Worm (Caenorhabditis elegans) whole organism, L1 larva: Measurements from ENCODE around the gene rgs-7.

Source experiments
- C04F5.9 ChIP-seq: sonication (generic microtip); optimal IDR thresholded peaks from 2 replicates; lab custom pipeline; 2016; ENCODE audit warnings: missing genetic modification characterization, missing compliant biosample characterization
- F16B12.6 ChIP-seq: fragments of 150-350 bp; optimal IDR thresholded peaks from 2 replicates; lab custom pipeline; 2014; ENCODE audit warnings: missing biosample characterization, missing genetic modification characterization
- Y116A8C.19 ChIP-seq: sonication (generic microtip); optimal IDR thresholded peaks from 2 replicates; lab custom pipeline; 2016; ENCODE audit warnings: missing compliant biosample characterization, missing genetic modification characterization, borderline replicate concordance
- aha-1 ChIP-seq: fragments of 150-350 bp; optimal IDR thresholded peaks from 2 replicates; lab custom pipeline; 2014; ENCODE audit warnings: missing biosample characterization, missing genetic modification characterization
- alr-1 ChIP-seq: fragments of 200-800 bp; sonication (Bioruptor generic); optimal IDR thresholded peaks from 2 replicates; lab custom pipeline; 2018; ENCODE audit warnings: borderline replicate concordance, mild to moderate bottlenecking, missing genetic modification characterization, missing compliant biosample characterization
- ama-1 ChIP-seq: fragments of 150-350 bp; optimal IDR thresholded peaks from 2 replicates; lab custom pipeline; 2014
- blmp-1 ChIP-seq: fragments of 150-350 bp; optimal IDR thresholded peaks from 2 replicates; lab custom pipeline; 2014; ENCODE audit warnings: missing biosample characterization, missing genetic modification characterization
- ceh-63 ChIP-seq: fragments of 200-800 bp; sonication (Bioruptor generic); optimal IDR thresholded peaks from 2 replicates; lab custom pipeline; 2018; ENCODE audit warnings: mild to moderate bottlenecking, missing genetic modification characterization, missing compliant biosample characterization
- ceh-8 ChIP-seq: fragments of 200-800 bp; sonication (Bioruptor generic); optimal IDR thresholded peaks from 2 replicates; lab custom pipeline; 2018; ENCODE audit warnings: mild to moderate bottlenecking, missing genetic modification characterization, moderate library complexity, missing compliant biosample characterization
- ceh-82 ChIP-seq, 3 experiments: fragments of 150-350 bp in 1 of 3; sonication (generic microtip) in 2 of 3; optimal IDR thresholded peaks; 2 replicates each; lab custom pipeline; 2014 to 2017; ENCODE audit warnings: missing biosample characterization in 3 of 3, missing genetic modification characterization in 3 of 3
- ceh-88 ChIP-seq: fragments of 200-800 bp; sonication (Bioruptor generic); IDR thresholded peaks from 2 replicates; pipeline ENCODE4 v1.3.6; 2022; ENCODE audit warnings: missing genetic modification characterization, missing compliant biosample characterization
- efl-1 ChIP-seq, 4 experiments: fragments of 150-350 bp; optimal IDR thresholded peaks in 3 of 4; peaks in 1 of 4; 1 replicate in 1 of 4; 2 replicates in 3 of 4; lab custom pipeline; 2014; ENCODE audit warnings: missing biosample characterization in 2 of 4, missing genetic modification characterization in 2 of 4, missing genetic modification reagents in 2 of 4
- efl-3 ChIP-seq: fragments of 200-800 bp; sonication (Bioruptor generic); optimal IDR thresholded peaks from 2 replicates; lab custom pipeline; 2018; ENCODE audit warnings: mild to moderate bottlenecking, missing genetic modification characterization, missing compliant biosample characterization
- ets-5 ChIP-seq: fragments of 200-800 bp; sonication (Bioruptor generic); IDR thresholded peaks from 2 replicates; pipeline ENCODE4 v1.3.6; 2022; ENCODE audit warnings: missing genetic modification characterization, missing compliant biosample characterization
- fkh-4 ChIP-seq: sonication (generic microtip); optimal IDR thresholded peaks from 2 replicates; lab custom pipeline; 2016; ENCODE audit warnings: missing compliant biosample characterization, missing genetic modification characterization, borderline replicate concordance
- fkh-8 ChIP-seq: sonication (generic microtip); optimal IDR thresholded peaks from 2 replicates; lab custom pipeline; 2016; ENCODE audit warnings: mild to moderate bottlenecking, missing genetic modification characterization, missing compliant biosample characterization
- fos-1 ChIP-seq: fragments of 150-350 bp; optimal IDR thresholded peaks from 2 replicates; lab custom pipeline; 2014; ENCODE audit warnings: missing biosample characterization, missing genetic modification characterization
- grh-1 ChIP-seq: fragments of 200-800 bp; sonication (Bioruptor generic); IDR thresholded peaks from 2 replicates; pipeline ENCODE4 v1.3.6; 2022; ENCODE audit warnings: missing genetic modification reagents, missing genetic modification characterization, missing compliant biosample characterization
- hlh-17 ChIP-seq: fragments of 200-800 bp; sonication (Bioruptor generic); optimal IDR thresholded peaks from 2 replicates; lab custom pipeline; 2018; ENCODE audit warnings: missing genetic modification characterization, mild to moderate bottlenecking, missing compliant biosample characterization, moderate library complexity, borderline replicate concordance
- hlh-4 ChIP-seq: sonication (generic microtip); optimal IDR thresholded peaks from 2 replicates; lab custom pipeline; 2016; ENCODE audit warnings: mild to moderate bottlenecking, missing genetic modification characterization, missing compliant biosample characterization
- lin-13 ChIP-seq: fragments of 150-350 bp; optimal IDR thresholded peaks from 2 replicates; lab custom pipeline; 2014; ENCODE audit warnings: missing biosample characterization, missing genetic modification reagents, missing genetic modification characterization
- lin-14 ChIP-seq: fragments of 200-800 bp; sonication (Bioruptor generic); optimal IDR thresholded peaks from 2 replicates; lab custom pipeline; 2018; ENCODE audit warnings: mild to moderate bottlenecking, missing genetic modification characterization, moderate library complexity, missing compliant biosample characterization
- lin-15B ChIP-seq: fragments of 150-350 bp; sonication (generic microtip); optimal IDR thresholded peaks from 3 replicates; lab custom pipeline; 2014; ENCODE audit warnings: missing biosample characterization, missing genetic modification characterization
- lin-35 ChIP-seq, 2 experiments: fragments of 150-350 bp; optimal IDR thresholded peaks; 2 replicates each; lab custom pipeline; 2014; ENCODE audit warnings: missing biosample characterization in 2 of 2, missing genetic modification characterization in 2 of 2, missing genetic modification reagents in 2 of 2
- lin-39 ChIP-seq: fragments of 150-350 bp; optimal IDR thresholded peaks from 2 replicates; lab custom pipeline; 2014; ENCODE audit warnings: missing biosample characterization, missing genetic modification reagents, missing genetic modification characterization
- lsy-2 ChIP-seq, 2 experiments: fragments of 150-350 bp; optimal IDR thresholded peaks; 2 replicates each; lab custom pipeline; 2014; ENCODE audit warnings: missing biosample characterization in 2 of 2, missing genetic modification characterization in 2 of 2
- mab-9 ChIP-seq: fragments of 200-800 bp; sonication (Bioruptor generic); IDR thresholded peaks from 2 replicates; pipeline ENCODE4 v1.3.6; 2022; ENCODE audit warnings: missing genetic modification reagents, missing genetic modification characterization, missing compliant biosample characterization
- mdl-1 ChIP-seq, 2 experiments: fragments of 150-350 bp; optimal IDR thresholded peaks; 2 replicates each; lab custom pipeline; 2014 to 2017; ENCODE audit warnings: missing biosample characterization in 2 of 2, missing genetic modification characterization in 2 of 2, inconsistent platforms in 1 of 2
- mef-2 ChIP-seq: fragments of 150-350 bp; optimal IDR thresholded peaks from 2 replicates; lab custom pipeline; 2014; ENCODE audit warnings: missing biosample characterization, missing genetic modification characterization
- mep-1 ChIP-seq: fragments of 150-350 bp; optimal IDR thresholded peaks from 2 replicates; lab custom pipeline; 2014; ENCODE audit warnings: missing biosample characterization, missing genetic modification characterization
- nhr-19 ChIP-seq: fragments of 200-800 bp; sonication (Bioruptor generic); conservative IDR thresholded peaks from 2 replicates; pipeline ENCODE4 v1.3.6; 2022; ENCODE audit warnings: missing genetic modification characterization, missing compliant biosample characterization
- nhr-237 ChIP-seq: fragments of 150-350 bp; optimal IDR thresholded peaks from 2 replicates; lab custom pipeline; 2014; ENCODE audit warnings: missing biosample characterization, missing genetic modification characterization
- nhr-28 ChIP-seq: fragments of 150-350 bp; optimal IDR thresholded peaks from 2 replicates; lab custom pipeline; 2014; ENCODE audit warnings: missing biosample characterization, missing genetic modification characterization
- nhr-77 ChIP-seq: fragments of 150-350 bp; optimal IDR thresholded peaks from 2 replicates; lab custom pipeline; 2014; ENCODE audit warnings: missing biosample characterization, missing genetic modification characterization
- nhr-84 ChIP-seq: sonication (generic microtip); optimal IDR thresholded peaks from 2 replicates; lab custom pipeline; 2017; ENCODE audit warnings: missing biosample characterization, missing genetic modification characterization
- nhr-90 ChIP-seq: sonication (generic microtip); optimal IDR thresholded peaks from 2 replicates; lab custom pipeline; 2016; ENCODE audit warnings: mild to moderate bottlenecking, missing genetic modification characterization, missing compliant biosample characterization; ENCODE audit not compliant: poor library complexity
- pag-3 ChIP-seq: sonication (generic microtip); optimal IDR thresholded peaks from 2 replicates; lab custom pipeline; 2017; ENCODE audit warnings: missing genetic modification characterization, mild to moderate bottlenecking, missing compliant biosample characterization, antibody characterized with exemption, borderline replicate concordance; ENCODE audit not compliant: insufficient read depth
- pax-3 ChIP-seq: fragments of 200-800 bp; sonication (Bioruptor generic); optimal IDR thresholded peaks from 2 replicates; lab custom pipeline; 2018; ENCODE audit warnings: mild to moderate bottlenecking, missing genetic modification characterization, moderate library complexity, missing compliant biosample characterization
- rnt-1 ChIP-seq: sonication (generic microtip); optimal IDR thresholded peaks from 2 replicates; lab custom pipeline; 2016; ENCODE audit warnings: mild to moderate bottlenecking, missing genetic modification characterization, moderate library complexity, missing compliant biosample characterization
- skn-1 ChIP-seq: fragments of 150-350 bp; optimal IDR thresholded peaks from 2 replicates; lab custom pipeline; 2014; ENCODE audit warnings: missing biosample characterization, missing genetic modification characterization
- snpc-4 ChIP-seq: fragments of 150-350 bp; optimal IDR thresholded peaks from 2 replicates; lab custom pipeline; 2014; ENCODE audit warnings: missing biosample characterization, missing genetic modification characterization
- snu-23 ChIP-seq: sonication (generic microtip); optimal IDR thresholded peaks from 2 replicates; lab custom pipeline; 2016; ENCODE audit warnings: missing genetic modification characterization, missing compliant biosample characterization
- swsn-7 ChIP-seq: sonication (generic microtip); optimal IDR thresholded peaks from 2 replicates; lab custom pipeline; 2016; ENCODE audit warnings: missing genetic modification characterization, missing compliant biosample characterization
- tbx-2 ChIP-seq: sonication (generic microtip); optimal IDR thresholded peaks from 2 replicates; lab custom pipeline; 2016; ENCODE audit warnings: missing genetic modification characterization, missing compliant biosample characterization
- tlp-1 ChIP-seq: fragments of 150-350 bp; optimal IDR thresholded peaks from 2 replicates; lab custom pipeline; 2014; ENCODE audit warnings: missing biosample characterization, missing genetic modification characterization
- unc-62 ChIP-seq: fragments of 150-350 bp; optimal IDR thresholded peaks from 2 replicates; lab custom pipeline; 2014; ENCODE audit warnings: missing biosample characterization, missing genetic modification reagents, missing genetic modification characterization
- unc-98 ChIP-seq: fragments of 200-800 bp; sonication (Bioruptor generic); IDR thresholded peaks from 2 replicates; pipeline ENCODE4 v1.3.6; 2022; ENCODE audit warnings: missing genetic modification characterization, missing compliant biosample characterization
- xbp-1 ChIP-seq: sonication (generic microtip); optimal IDR thresholded peaks from 2 replicates; lab custom pipeline; 2016; ENCODE audit warnings: missing genetic modification characterization, missing compliant biosample characterization
- zag-1 ChIP-seq: fragments of 150-350 bp; optimal IDR thresholded peaks from 2 replicates; lab custom pipeline; 2014; ENCODE audit warnings: missing biosample characterization, missing genetic modification characterization

rgs-7 gene

DNA sequence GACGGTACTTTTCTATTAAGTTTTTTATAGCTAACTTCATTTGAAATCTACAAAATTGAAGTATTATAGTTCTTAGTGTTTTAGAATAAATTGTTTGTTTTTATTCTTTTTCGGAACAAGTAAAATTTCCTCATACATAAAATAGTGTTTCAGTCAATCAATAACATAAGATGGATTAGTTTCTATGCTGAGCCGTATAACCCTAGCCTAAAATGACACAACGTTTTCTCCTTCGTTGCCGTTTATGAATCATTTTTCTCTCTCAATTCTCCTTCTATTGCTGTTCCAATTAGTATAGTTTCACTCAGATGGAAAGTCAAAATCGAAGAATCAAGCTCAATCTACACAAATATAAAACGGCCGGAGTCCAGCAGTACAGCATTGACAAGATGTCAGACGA, at the start of gene rgs-7:
TSS of gene rgs-7 (plus strand) at position 301 of the 400 bp plus-strand sequence.
- TF ChIP-seq aha-1 (tag; lab: Kevin White, UChicago) (no peak), lin-15B (tag; lab: Kevin White, UChicago) (no peak), mab-9 (GFP tag; lab: Robert Waterston, UW) (no peak), efl-3 (no peak), nhr-237 (tag; lab: Kevin White, UChicago) (no peak), lsy-2 (tag; optimal IDR thresholded peaks at IDR 0.05; lab: Kevin White, UChicago) (no peak), ets-5 (no peak), snu-23 (GFP tag; lab: Kevin White, UChicago) (no peak), mdl-1 (tag; optimal IDR thresholded peaks at IDR 0.05; lab: Kevin White, UChicago) (no peak), unc-62 (GFP tag; lab: Kevin White, UChicago) (no peak), skn-1 (tag; lab: Kevin White, UChicago) (no peak), nhr-77 (tag; lab: Kevin White, UChicago) (no peak), nhr-19 (no peak), ceh-63 (GFP tag; lab: Kevin White, UChicago) (no peak), C04F5.9 (no peak), snpc-4 (no peak), lin-39 (tag; lab: Kevin White, UChicago) (no peak), nhr-28 (tag; lab: Kevin White, UChicago) (no peak), fos-1 (no peak)

DNA sequence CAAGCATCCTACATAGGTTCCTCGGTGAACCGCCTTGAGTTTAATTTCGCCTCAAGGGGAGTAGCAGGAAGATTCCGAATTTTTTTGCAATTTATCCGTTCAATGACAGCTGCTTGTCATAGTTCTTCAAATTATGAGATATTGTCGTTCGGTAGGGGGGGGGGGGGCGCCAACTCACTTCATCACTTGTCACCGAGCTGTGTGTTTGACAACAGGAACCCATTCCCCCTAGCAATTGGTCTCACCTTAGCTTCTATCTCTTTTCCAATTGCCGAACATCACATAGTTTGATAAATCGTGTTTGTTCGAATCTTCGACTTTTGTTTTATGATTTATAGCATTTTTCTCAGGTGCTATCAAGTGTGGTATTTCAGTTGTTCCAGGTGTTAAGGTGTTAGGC, 47.7 kb upstream of the rgs-7 start:
- TF ChIP-seq lin-13 (no peak), ceh-8 (GFP tag; lab: Kevin White, UChicago) (no peak), rnt-1 (tag; lab: Kevin White, UChicago) (no peak), pax-3 (tag; lab: Kevin White, UChicago) (no peak), ceh-82 (tag; optimal IDR thresholded peaks at IDR 0.05; lab: Kevin White, UChicago) (no peak), mep-1 (tag; lab: Kevin White, UChicago) (no peak), fos-1 (no peak), C04F5.9 (no peak), lin-35 (GFP tag; optimal IDR thresholded peaks at IDR 0.05; lab: Kevin White, UChicago) (no peak), Y116A8C.19 (tag; lab: Kevin White, UChicago) (no peak), efl-1 (optimal IDR thresholded peaks at IDR 0.05; lab: Kevin White, UChicago) (no peak), efl-1 (GFP tag; optimal IDR thresholded peaks at IDR 0.05 in 1 of 2; lab: Kevin White, UChicago) (no peak), hlh-4 (tag; lab: Kevin White, UChicago) (no peak), fkh-8 (tag; lab: Kevin White, UChicago) (no peak), unc-98 (GFP tag; lab: Robert Waterston, UW) (no peak), alr-1 (no peak), nhr-84 (tag; lab: Kevin White, UChicago) (no peak), mab-9 (GFP tag; lab: Robert Waterston, UW) (no peak), ceh-88 (GFP tag; lab: Robert Waterston, UW) (no peak), ceh-63 (GFP tag; lab: Kevin White, UChicago) (no peak), grh-1 (GFP tag; lab: Robert Waterston, UW) (no peak)

DNA sequence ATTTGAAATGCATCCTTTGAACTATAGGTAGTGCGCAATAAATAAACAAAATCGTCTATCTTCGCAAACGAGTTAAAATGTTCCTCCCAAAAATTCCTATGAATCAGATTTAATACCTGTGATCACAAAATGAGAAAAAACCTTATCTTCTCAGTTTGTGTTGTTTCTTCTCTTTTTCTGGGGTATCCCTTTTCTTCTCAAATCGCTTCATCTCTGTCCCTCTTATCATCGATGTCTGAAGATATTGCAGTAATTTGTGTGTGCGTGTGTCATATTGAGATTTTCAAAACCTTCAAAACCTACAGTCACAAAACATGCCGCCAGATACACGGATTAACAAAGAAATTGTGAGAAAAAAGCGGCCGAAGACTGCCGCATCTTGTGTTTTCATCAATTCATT, 46.6 kb upstream of the rgs-7 start, which contains the start of gene glt-1:
TSS of gene glt-1 (plus strand) at position 251 of the 400 bp plus-strand sequence.
- TF ChIP-seq swsn-7 (tag; lab: Kevin White, UChicago) (no peak), nhr-28 (tag; lab: Kevin White, UChicago) (no peak), tlp-1 (tag; lab: Kevin White, UChicago) (no peak), hlh-17 (GFP tag; lab: Kevin White, UChicago) (no peak), fkh-4 (tag; lab: Kevin White, UChicago) (no peak), nhr-90 (tag; lab: Kevin White, UChicago) (no peak), mef-2 (no peak), blmp-1 (tag; lab: Kevin White, UChicago) (peak; percentile 61), mep-1 (tag; lab: Kevin White, UChicago) (no peak), lsy-2 (tag; optimal IDR thresholded peaks at IDR 0.05; lab: Kevin White, UChicago) (no peak), snpc-4 (no peak), xbp-1 (no peak), tbx-2 (tag; lab: Kevin White, UChicago) (peak; percentile 17), alr-1 (no peak), pag-3 (tag; lab: Kevin White, UChicago) (no peak), ama-1 (lab: Kevin White, UChicago) (no peak), efl-3 (no peak), lin-14 (peak; percentile 56), zag-1 (no peak), nhr-237 (tag; lab: Kevin White, UChicago) (no peak), fkh-8 (tag; lab: Kevin White, UChicago) (no peak), lin-39 (tag; lab: Kevin White, UChicago) (no peak), F16B12.6 (tag; lab: Kevin White, UChicago) (no peak), hlh-4 (tag; lab: Kevin White, UChicago) (no peak), grh-1 (GFP tag; lab: Robert Waterston, UW) (no peak), ceh-88 (GFP tag; lab: Robert Waterston, UW) (no peak)
